Worm (Caenorhabditis elegans): Measurements from ENCODE around the gene T28F3.9.
A peak's percentile ranks its signal among the peaks of the same experiment; 100 is the strongest.

The T28F3.9 gene

DNA sequence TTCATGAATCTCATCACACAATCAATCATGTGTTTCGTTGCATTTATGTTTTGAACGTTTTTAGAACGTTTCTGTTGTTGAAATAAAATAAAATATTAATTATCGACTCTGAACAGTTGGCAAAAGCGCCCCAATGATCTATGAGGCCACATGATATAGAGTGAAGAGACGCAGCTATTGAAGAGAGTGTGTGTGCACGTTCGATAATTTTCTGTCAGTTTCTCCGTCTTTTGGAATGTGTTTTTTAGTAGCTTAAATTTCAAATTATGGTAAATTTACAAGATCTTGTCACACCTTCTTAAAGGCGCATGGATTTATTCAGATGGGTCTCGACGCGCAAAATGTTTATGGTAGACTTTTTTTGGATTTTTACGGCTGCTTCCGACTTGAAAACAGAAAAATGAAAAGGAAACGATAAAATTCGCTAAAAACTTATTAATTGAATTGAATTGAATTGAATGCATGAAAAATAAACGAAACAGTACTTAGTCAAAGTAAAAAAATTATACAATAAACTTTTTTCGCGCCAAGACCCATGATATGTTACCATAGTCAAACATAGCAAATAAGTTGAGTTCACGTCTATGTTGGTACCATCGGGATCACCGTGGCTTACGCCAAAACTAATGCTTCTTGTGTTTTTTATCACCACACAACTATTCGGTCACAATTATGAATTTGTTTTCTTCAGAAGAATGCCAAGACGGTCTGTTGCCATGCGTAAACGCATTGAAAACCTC is 25.4 kb downstream of the T28F3.9 start, which contains the start of gene C49C3.15:
TSS of gene C49C3.15 (plus strand) at position 690 of the 740 bp plus-strand sequence.
- TF ChIP-seq jun-1 (tag; optimal IDR thresholded peaks at IDR 0.05) (no peak), nhr-237 (tag; optimal IDR thresholded peaks at IDR 0.05) (no peak), lsy-12 (tag; optimal IDR thresholded peaks at IDR 0.05) (no peak), ztf-4 (tag; optimal IDR thresholded peaks at IDR 0.05) (no peak), nhr-76 (tag; optimal IDR thresholded peaks at IDR 0.05) (no peak), unc-62 (GFP tag; optimal IDR thresholded peaks at IDR 0.05) (no peak), ceh-16 (tag; optimal IDR thresholded peaks at IDR 0.05) (no peak), mdl-1 (tag; optimal IDR thresholded peaks at IDR 0.05) (no peak), elt-2 (tag; optimal IDR thresholded peaks at IDR 0.05) (peak; percentile 36), nhr-12 (tag; optimal IDR thresholded peaks at IDR 0.05) (no peak), lin-15B (tag; optimal IDR thresholded peaks at IDR 0.05) (peak; percentile 53), nhr-67 (tag; optimal IDR thresholded peaks at IDR 0.05) (no peak), daf-12 (tag; optimal IDR thresholded peaks at IDR 0.05) (no peak), hmg-11 (tag; optimal IDR thresholded peaks at IDR 0.05) (peak; percentile 45), nhr-23 (tag; optimal IDR thresholded peaks at IDR 0.05) (peak; percentile 17), mml-1 (tag; optimal IDR thresholded peaks at IDR 0.05) (no peak), elt-1 (tag; optimal IDR thresholded peaks at IDR 0.05) (no peak), nfya-1 (tag; optimal IDR thresholded peaks at IDR 0.05; ENCODE audit: insufficient read depth) (peak; percentile 66), pha-4 (tag; optimal IDR thresholded peaks at IDR 0.05) (peak; percentile 40), lin-39 (tag; optimal IDR thresholded peaks at IDR 0.05) (peak; percentile 12)

- TF ChIP-seq nfya-1 (tag; optimal IDR thresholded peaks at IDR 0.05; ENCODE audit: insufficient read depth) = peak; percentile 24
- TF ChIP-seq pha-4 (tag; optimal IDR thresholded peaks at IDR 0.05) = peak; percentile 26
- no peak for TF ChIP-seq nhr-77 (tag; optimal IDR thresholded peaks at IDR 0.05)
- peak; percentile 14 for TF ChIP-seq egl-5 (tag; optimal IDR thresholded peaks at IDR 0.05)
- TF ChIP-seq lin-39 (tag; optimal IDR thresholded peaks at IDR 0.05) = no peak
These were observed 26.7 kb downstream of the T28F3.9 start, which contains the start of gene C49C3.8 for ce11 chrIV:17335031-17335430. TSS of gene C49C3.8 (plus strand) at chrIV:17335203.

DNA sequence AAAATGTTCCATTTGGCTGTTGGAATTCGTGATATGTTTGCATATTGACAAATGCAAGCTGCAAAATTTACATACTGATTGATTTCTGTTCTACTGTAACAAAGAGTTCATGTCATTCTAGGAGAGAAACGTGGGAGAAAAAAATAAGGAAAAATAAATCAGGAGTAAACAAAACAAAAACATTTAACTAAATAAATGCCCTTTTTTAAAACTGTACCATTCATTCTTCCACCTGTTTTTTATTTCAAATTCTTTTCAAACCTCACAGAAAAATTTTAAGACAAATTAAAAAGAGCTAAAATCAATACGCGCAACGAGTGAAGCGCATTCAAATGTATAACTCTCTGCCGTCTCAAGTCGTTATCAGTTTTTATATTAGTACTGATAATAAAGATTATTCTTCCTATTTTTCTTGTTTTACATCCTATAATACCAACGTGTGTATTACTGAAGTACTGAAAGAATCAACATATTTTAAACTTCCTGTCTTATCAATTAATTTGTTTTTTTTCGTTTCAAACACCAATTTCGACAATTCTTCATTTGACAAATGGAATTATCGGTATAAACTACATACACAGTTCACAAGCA is 30.7 kb downstream of the T28F3.9 start, which contains the start of gene C49C3.10:
TSS of gene C49C3.10 (minus strand) at position 51 of the 591 bp plus-strand sequence.
- no peak for TF ChIP-seq fkh-2 (tag; optimal IDR thresholded peaks at IDR 0.05)
- TF ChIP-seq unc-62 (GFP tag; optimal IDR thresholded peaks at IDR 0.05) = no peak
- peak; percentile 94 for TF ChIP-seq elt-2 (tag; optimal IDR thresholded peaks at IDR 0.05)
- TF ChIP-seq lin-15B (tag; optimal IDR thresholded peaks at IDR 0.05) = no peak
- TF ChIP-seq jun-1 (tag; optimal IDR thresholded peaks at IDR 0.05) = peak; percentile 80
- TF ChIP-seq pqm-1 (tag; optimal IDR thresholded peaks at IDR 0.05) = peak; percentile 88
- TF ChIP-seq pha-4 (tag; optimal IDR thresholded peaks at IDR 0.05) = peak; percentile 65
- TF ChIP-seq nhr-76 (tag; optimal IDR thresholded peaks at IDR 0.05) = no peak

- TF ChIP-seq nhr-11 (tag; optimal IDR thresholded peaks at IDR 0.05) (no peak), egl-27 (tag; optimal IDR thresholded peaks at IDR 0.05) (no peak), ama-1 (optimal IDR thresholded peaks at IDR 0.05) (no peak), nhr-12 (tag; optimal IDR thresholded peaks at IDR 0.05) (no peak), tbx-2 (tag; optimal IDR thresholded peaks at IDR 0.05) (no peak), pqm-1 (tag; optimal IDR thresholded peaks at IDR 0.05) (no peak), lin-39 (tag; optimal IDR thresholded peaks at IDR 0.05) (no peak), skn-1 (tag; optimal IDR thresholded peaks at IDR 0.05) (no peak), aly-2 (tag; optimal IDR thresholded peaks at IDR 0.05) (no peak), ZK546.5 (tag; optimal IDR thresholded peaks at IDR 0.05) (no peak), ceh-16 (tag; optimal IDR thresholded peaks at IDR 0.05) (no peak), R02D3.7 (tag; optimal IDR thresholded peaks at IDR 0.05) (no peak)
These were observed 32.7 kb downstream of the T28F3.9 start for ce11 chrIV:17341033-17341432.

DNA sequence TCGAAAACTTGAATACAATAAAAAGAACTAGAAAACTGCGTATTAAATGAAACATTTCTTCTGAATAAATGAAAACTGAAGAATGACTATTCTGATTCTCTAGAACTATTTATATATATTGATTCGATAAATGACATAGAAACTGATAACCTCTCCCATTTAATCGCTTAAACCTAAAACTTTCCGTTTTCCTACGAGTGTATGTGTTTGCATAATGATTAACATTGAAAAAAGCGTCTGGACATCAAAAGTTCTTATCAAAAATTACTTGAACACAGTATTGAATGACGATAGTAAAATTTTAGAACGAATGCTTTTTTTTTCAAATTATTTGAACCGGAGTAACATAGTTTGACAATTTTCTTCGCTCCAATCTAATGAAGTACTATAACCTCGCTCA is 33.9 kb downstream of the T28F3.9 start, which contains the start of gene C49C3.9:
TSS of gene C49C3.9 (minus strand) at position 136 of the 400 bp plus-strand sequence.
- TF ChIP-seq pqm-1 (tag; optimal IDR thresholded peaks at IDR 0.05) (peak; percentile 85), elt-2 (tag; optimal IDR thresholded peaks at IDR 0.05) (peak; percentile 92), egl-5 (tag; optimal IDR thresholded peaks at IDR 0.05) (no peak), ceh-9 (tag; optimal IDR thresholded peaks at IDR 0.05) (no peak), elt-1 (tag; optimal IDR thresholded peaks at IDR 0.05) (no peak), ceh-16 (tag; optimal IDR thresholded peaks at IDR 0.05) (no peak), snpc-4 (tag; optimal IDR thresholded peaks at IDR 0.05) (no peak), lin-15B (tag; optimal IDR thresholded peaks at IDR 0.05) (no peak)
